Worm (Caenorhabditis elegans) whole organism, midembryonic: Measurements from ENCODE around the gene aak-2.

ENCODE experiments used
- T22C8.4 ChIP-seq: fragments of 200-800 bp; sonication (Bioruptor generic); IDR thresholded peaks from 2 replicates; pipeline ENCODE4 v1.3.6; 2022; ENCODE audit warnings: missing genetic modification characterization, missing compliant biosample characterization
- cog-1 ChIP-seq: sonication (generic microtip); optimal IDR thresholded peaks from 2 replicates; lab custom pipeline; 2016; ENCODE audit warnings: missing genetic modification characterization, missing compliant biosample characterization
- flt-1 ChIP-seq: fragments of 200-800 bp; sonication (Bioruptor generic); IDR thresholded peaks from 2 replicates; pipeline ENCODE4 v1.3.6; 2022; ENCODE audit warnings: missing genetic modification characterization, missing compliant biosample characterization
- klf-2 ChIP-seq: fragments of 200-800 bp; sonication (Bioruptor generic); conservative IDR thresholded peaks from 2 replicates; pipeline ENCODE4 v1.3.6; 2022; ENCODE audit warnings: missing genetic modification reagents, missing genetic modification characterization, missing compliant biosample characterization
- med-1 ChIP-seq: sonication (generic microtip); optimal IDR thresholded peaks from 2 replicates; lab custom pipeline; 2017; ENCODE audit warnings: missing genetic modification characterization, mild to moderate bottlenecking, missing compliant biosample characterization, antibody characterized with exemption, missing genetic modification reagents; ENCODE audit not compliant: insufficient read depth
- ref-1 ChIP-seq: fragments of 200-800 bp; sonication (Bioruptor generic); conservative IDR thresholded peaks from 2 replicates; pipeline ENCODE4 v1.3.6; 2022; ENCODE audit warnings: missing genetic modification reagents, missing genetic modification characterization, missing compliant biosample characterization
- tab-1 ChIP-seq: fragments of 200-800 bp; sonication (Bioruptor generic); IDR thresholded peaks from 2 replicates; pipeline ENCODE4 v1.3.6; 2022; ENCODE audit warnings: missing genetic modification characterization, missing compliant biosample characterization
- ztf-23 ChIP-seq: fragments of 200-800 bp; sonication (Bioruptor generic); IDR thresholded peaks from 2 replicates; pipeline ENCODE4 v1.3.6; 2022; ENCODE audit warnings: missing genetic modification reagents, missing genetic modification characterization, missing compliant biosample characterization
- ztf-29 ChIP-seq: fragments of 200-800 bp; sonication (Bioruptor generic); IDR thresholded peaks from 2 replicates; pipeline ENCODE4 v1.3.6; 2022; ENCODE audit warnings: missing genetic modification reagents, missing genetic modification characterization, missing compliant biosample characterization

DNA sequence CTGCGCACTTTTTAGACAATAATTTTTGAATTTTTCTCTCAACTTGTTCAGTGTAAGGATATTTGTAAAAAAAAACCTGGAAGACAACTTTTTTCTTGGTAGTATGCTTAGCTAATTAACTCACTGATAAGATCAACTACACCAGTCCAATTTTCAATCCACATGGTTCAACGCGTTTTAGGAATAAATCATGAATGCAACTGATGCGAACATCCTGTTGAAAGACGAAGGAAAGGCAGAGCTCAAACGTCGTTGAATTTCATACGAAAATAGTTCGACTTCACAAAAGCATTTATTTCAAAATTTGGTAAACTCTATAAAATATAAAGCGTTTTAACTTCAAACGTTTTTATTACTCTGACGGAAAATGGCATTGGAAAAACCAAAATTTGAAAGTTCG lies 44.9 kb downstream of the aak-2 start, which contains the start of gene dyla-1:
- TF ChIP-seq flt-1 (GFP tag; lab: Robert Waterston, UW) (no peak), med-1 (GFP tag; lab: Kevin White, UChicago) (no peak), ztf-29 (GFP tag; lab: Robert Waterston, UW) (no peak), ref-1 (GFP tag; lab: Robert Waterston, UW) (no peak), ztf-23 (no peak), klf-2 (no peak), tab-1 (GFP tag; lab: Robert Waterston, UW) (no peak), T22C8.4 (GFP tag; lab: Robert Waterston, UW) (no peak), cog-1 (no peak)
